Fruit fly (Drosophila melanogaster) S2 (cell line): ENCODE measurements around the gene CG6933.

ENCODE experiments used
- CG8478 ChIP-seq: fragments of >200 bp; optimal IDR thresholded peaks from 2 replicates; lab custom pipeline; 2018
- CTCF ChIP-seq, 2 experiments: fragments of >200 bp; optimal IDR thresholded peaks; 2 replicates each; lab custom pipeline; 2018

DNA sequence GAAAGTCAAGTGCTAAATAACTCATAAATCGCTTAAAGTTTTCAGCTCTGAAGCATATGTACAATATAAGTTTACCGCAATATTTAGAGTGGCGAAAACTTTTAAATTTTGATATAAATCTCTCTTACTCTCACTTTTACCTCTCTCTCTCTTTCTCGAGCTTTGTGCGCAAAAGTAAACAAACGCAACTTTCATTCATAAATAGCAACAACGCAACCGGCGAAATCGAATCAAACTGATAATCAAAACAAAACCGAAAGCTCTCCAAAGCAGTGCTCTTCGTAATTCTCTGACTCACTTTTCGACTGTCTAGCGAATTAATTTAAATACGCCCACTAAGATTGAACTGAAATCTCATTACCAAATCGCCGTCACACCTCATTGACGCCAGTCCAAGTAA lies 34.3 kb downstream of the CG6933 start:
- TF ChIP-seq CG8478 (lab: Kevin White, UChicago), result no peak
- TF ChIP-seq CTCF (optimal IDR thresholded peaks at IDR 0.05; lab: Kevin White, UChicago), result no peak
